Fruit fly (Drosophila melanogaster) whole organism, embryonic: ENCODE results near the gene CG8206.

Experiments used
- Awh ChIP-seq: fragments of 200-800 bp; sonication (Bioruptor generic); IDR thresholded peaks from 2 replicates; pipeline ENCODE4, ENCODE4 v1.3.6; 2022; ENCODE audit warnings: missing biosample characterization, missing genetic modification characterization
- CG10959 ChIP-seq: fragments of 200-800 bp; sonication (Bioruptor generic); IDR thresholded peaks from 2 replicates; pipeline ENCODE4 v1.3.6; 2022; ENCODE audit warnings: missing biosample characterization, missing genetic modification characterization
- CG12744 ChIP-seq: fragments of 200-800 bp; sonication (Bioruptor generic); optimal IDR thresholded peaks from 2 replicates; lab custom pipeline; 2016; ENCODE audit warnings: missing biosample characterization, missing genetic modification characterization
- CG12942 ChIP-seq: fragments of 200-800 bp; sonication (Bioruptor generic); optimal IDR thresholded peaks from 3 replicates; lab custom pipeline; 2016; ENCODE audit warnings: missing biosample characterization, missing genetic modification characterization
- CG13424 ChIP-seq: fragments of 200-800 bp; sonication (Bioruptor generic); optimal IDR thresholded peaks from 2 replicates; lab custom pipeline; 2019; ENCODE audit warnings: missing biosample characterization, mild to moderate bottlenecking, missing genetic modification characterization, moderate library complexity
- CG13894 ChIP-seq: fragments of 200-800 bp; sonication (Bioruptor generic); optimal IDR thresholded peaks from 3 replicates; lab custom pipeline; 2018; ENCODE audit warnings: missing biosample characterization, mild to moderate bottlenecking, missing genetic modification characterization, moderate library complexity
- CG15269 ChIP-seq: fragments of 200-800 bp; sonication (Bioruptor generic); optimal IDR thresholded peaks from 2 replicates; lab custom pipeline; 2018; ENCODE audit warnings: missing biosample characterization, mild to moderate bottlenecking, missing genetic modification characterization, moderate library complexity
- CG17186 ChIP-seq: fragments of 200-800 bp; sonication (Bioruptor generic); optimal IDR thresholded peaks from 3 replicates; lab custom pipeline; 2017; ENCODE audit warnings: missing biosample characterization, missing genetic modification reagents, missing genetic modification characterization
- CG2116 ChIP-seq: fragments of 200-800 bp; sonication (Bioruptor generic); optimal IDR thresholded peaks from 3 replicates; lab custom pipeline; 2018; ENCODE audit warnings: missing biosample characterization, mild to moderate bottlenecking, missing genetic modification characterization
- CG30020 ChIP-seq: fragments of 200-800 bp; optimal IDR thresholded peaks from 2 replicates; lab custom pipeline; 2019; ENCODE audit warnings: missing biosample characterization, mild to moderate bottlenecking, missing genetic modification characterization, moderate library complexity
- CG31365 ChIP-seq: fragments of 200-800 bp; sonication (Bioruptor generic); optimal IDR thresholded peaks from 2 replicates; lab custom pipeline; 2018; ENCODE audit warnings: missing biosample characterization, mild to moderate bottlenecking, missing genetic modification characterization
- CG32767 ChIP-seq: fragments of 200-800 bp; sonication (Bioruptor generic); IDR thresholded peaks from 2 replicates; pipeline ENCODE4 v1.3.6; 2022; ENCODE audit warnings: missing biosample characterization, missing genetic modification characterization
- CG9437 ChIP-seq: fragments of 200-800 bp; sonication (Bioruptor generic); optimal IDR thresholded peaks from 2 replicates; lab custom pipeline; 2018; ENCODE audit warnings: missing biosample characterization, mild to moderate bottlenecking, missing genetic modification characterization
- CG9797 ChIP-seq: fragments of 200-800 bp; sonication (Bioruptor generic); optimal IDR thresholded peaks from 3 replicates; lab custom pipeline; 2018; ENCODE audit warnings: missing biosample characterization, mild to moderate bottlenecking, missing genetic modification characterization
- CG9817 ChIP-seq: fragments of 200-800 bp; sonication (Bioruptor generic); optimal IDR thresholded peaks from 2 replicates; lab custom pipeline; 2018; ENCODE audit warnings: missing biosample characterization, mild to moderate bottlenecking, missing genetic modification characterization, moderate library complexity
- CG9876 ChIP-seq: fragments of 200-800 bp; sonication (Bioruptor generic); optimal IDR thresholded peaks from 2 replicates; lab custom pipeline; 2016; ENCODE audit warnings: missing biosample characterization, missing genetic modification characterization
- CG9932 ChIP-seq: fragments of 200-800 bp; sonication (Bioruptor generic); IDR thresholded peaks from 2 replicates; pipeline ENCODE4 v1.3.6; 2022; ENCODE audit warnings: missing biosample characterization, missing genetic modification characterization
- D19A ChIP-seq: fragments of 200-800 bp; optimal IDR thresholded peaks from 3 replicates; lab custom pipeline; 2019; ENCODE audit warnings: missing biosample characterization, mild to moderate bottlenecking, missing genetic modification characterization, moderate library complexity
- Dp ChIP-seq: fragments of 200-800 bp; sonication (Bioruptor generic); optimal IDR thresholded peaks from 2 replicates; lab custom pipeline; 2018; ENCODE audit warnings: missing biosample characterization, mild to moderate bottlenecking, missing genetic modification characterization, moderate library complexity
- E2f1 ChIP-seq: fragments of 200-800 bp; sonication (Bioruptor generic); IDR thresholded peaks from 2 replicates; pipeline ENCODE4 v1.3.6; 2022; ENCODE audit warnings: missing biosample characterization, missing genetic modification characterization
- E2f2 ChIP-seq: fragments of 200-800 bp; sonication (Bioruptor generic); IDR thresholded peaks from 2 replicates; pipeline ENCODE4 v1.3.6; 2022; ENCODE audit warnings: missing biosample characterization, missing genetic modification characterization
- Fer1 ChIP-seq: fragments of 200-800 bp; sonication (Bioruptor generic); optimal IDR thresholded peaks from 2 replicates; lab custom pipeline; 2017; ENCODE audit warnings: missing biosample characterization, mild to moderate bottlenecking, missing genetic modification characterization
- Fer3 ChIP-seq: fragments of 200-800 bp; sonication (Bioruptor generic); optimal IDR thresholded peaks from 2 replicates; lab custom pipeline; 2018; ENCODE audit warnings: missing biosample characterization, mild to moderate bottlenecking, missing genetic modification characterization, moderate library complexity
- GATAe ChIP-seq: fragments of 200-800 bp; sonication (Bioruptor generic); conservative IDR thresholded peaks from 2 replicates; pipeline ENCODE4 v1.3.6; 2022; ENCODE audit warnings: missing biosample characterization, missing genetic modification characterization
- Hand ChIP-seq: fragments of 200-800 bp; sonication (Bioruptor generic); optimal IDR thresholded peaks from 2 replicates; lab custom pipeline; 2017; ENCODE audit warnings: mild to moderate bottlenecking, missing biosample characterization, missing genetic modification reagents, missing genetic modification characterization
- Mrtf ChIP-seq: fragments of 200-800 bp; sonication (Bioruptor generic); IDR thresholded peaks from 3 replicates; pipeline ENCODE4 v1.3.6; 2022; ENCODE audit warnings: missing biosample characterization, missing genetic modification characterization
- Myb ChIP-seq: fragments of 200-800 bp; sonication (Bioruptor generic); optimal IDR thresholded peaks from 2 replicates; lab custom pipeline; 2016; ENCODE audit warnings: missing biosample characterization, missing genetic modification characterization
- Xbp1 ChIP-seq: fragments of 200-800 bp; sonication (Bioruptor generic); optimal IDR thresholded peaks from 3 replicates; lab custom pipeline; 2016; ENCODE audit warnings: missing biosample characterization, mild to moderate bottlenecking, missing genetic modification characterization
- ab ChIP-seq: fragments of 200-800 bp; sonication (Bioruptor generic); optimal IDR thresholded peaks from 2 replicates; lab custom pipeline; 2016; ENCODE audit warnings: missing biosample characterization, missing genetic modification characterization
- abd-A ChIP-seq: fragments of 200-800 bp; sonication (Bioruptor generic); optimal IDR thresholded peaks from 3 replicates; lab custom pipeline; 2019; ENCODE audit warnings: missing biosample characterization, mild to moderate bottlenecking, missing genetic modification characterization, moderate library complexity
- bcd ChIP-seq: fragments of 200-800 bp; sonication (Bioruptor generic); optimal IDR thresholded peaks from 2 replicates; lab custom pipeline; 2017; ENCODE audit warnings: missing biosample characterization, mild to moderate bottlenecking, missing genetic modification characterization
- bowl ChIP-seq: fragments of 200-800 bp; sonication (Bioruptor generic); IDR thresholded peaks from 2 replicates; pipeline ENCODE4 v1.3.6; 2022; ENCODE audit warnings: missing biosample characterization, missing genetic modification characterization
- cad ChIP-seq: fragments of >200 bp; optimal IDR thresholded peaks from 2 replicates; lab custom pipeline; 2017; ENCODE audit warnings: missing biosample characterization, missing genetic modification characterization
- cato ChIP-seq: fragments of 200-800 bp; sonication (Bioruptor generic); optimal IDR thresholded peaks from 2 replicates; lab custom pipeline; 2016; ENCODE audit warnings: missing biosample characterization, missing genetic modification characterization, borderline replicate concordance
- exex ChIP-seq: fragments of 200-800 bp; sonication (Bioruptor generic); optimal IDR thresholded peaks from 4 replicates; lab custom pipeline; 2018; ENCODE audit warnings: missing biosample characterization, mild to moderate bottlenecking, missing genetic modification characterization, moderate library complexity
- gce ChIP-seq: fragments of 200-800 bp; sonication (Bioruptor generic); IDR thresholded peaks from 3 replicates; pipeline ENCODE4 v1.3.6; 2022; ENCODE audit warnings: missing biosample characterization, missing genetic modification characterization
- gfzf ChIP-seq: fragments of 200-800 bp; sonication (Bioruptor generic); optimal IDR thresholded peaks from 2 replicates; lab custom pipeline; 2016; ENCODE audit warnings: missing biosample characterization, mild to moderate bottlenecking, missing genetic modification characterization, moderate library complexity
- gsb-n ChIP-seq: fragments of 200-800 bp; sonication (Bioruptor generic); optimal IDR thresholded peaks from 3 replicates; lab custom pipeline; 2018; ENCODE audit warnings: missing biosample characterization, mild to moderate bottlenecking, missing genetic modification characterization
- hb ChIP-seq: fragments of 200-800 bp; sonication (Bioruptor generic); IDR thresholded peaks from 3 replicates; pipeline ENCODE4 v1.3.6; 2022; ENCODE audit warnings: missing biosample characterization, missing genetic modification characterization; ENCODE audit not compliant: partially characterized antibody
- pfk ChIP-seq: fragments of 200-800 bp; sonication (Bioruptor generic); optimal IDR thresholded peaks from 2 replicates; lab custom pipeline; 2018; ENCODE audit warnings: missing biosample characterization, mild to moderate bottlenecking, missing genetic modification characterization, moderate library complexity
- pzg ChIP-seq: fragments of 200-800 bp; sonication (Bioruptor generic); optimal IDR thresholded peaks from 3 replicates; lab custom pipeline; 2018; ENCODE audit warnings: missing biosample characterization, mild to moderate bottlenecking, missing genetic modification characterization, moderate library complexity
- sd ChIP-seq: fragments of 200-800 bp; sonication (Bioruptor generic); optimal IDR thresholded peaks from 3 replicates; lab custom pipeline; 2018; ENCODE audit warnings: missing biosample characterization, mild to moderate bottlenecking, missing genetic modification characterization, moderate library complexity
- sim ChIP-seq: fragments of 200-800 bp; sonication (Bioruptor generic); IDR thresholded peaks from 2 replicates; pipeline ENCODE4 v1.3.6; 2022; ENCODE audit warnings: missing biosample characterization, missing genetic modification characterization
- stc ChIP-seq: fragments of 200-800 bp; sonication (Bioruptor generic); IDR thresholded peaks from 2 replicates; pipeline ENCODE4 v1.3.6; 2022; ENCODE audit warnings: missing biosample characterization, missing genetic modification characterization
- toy ChIP-seq: fragments of 200-800 bp; sonication (Bioruptor generic); IDR thresholded peaks from 2 replicates; pipeline ENCODE4 v1.3.6; 2022; ENCODE audit warnings: missing biosample characterization, missing genetic modification characterization
- usp ChIP-seq: fragments of >200 bp; optimal IDR thresholded peaks from 2 replicates; lab custom pipeline; 2017; ENCODE audit warnings: missing biosample characterization, missing genetic modification characterization
- vvl ChIP-seq: fragments of 200-800 bp; sonication (Bioruptor generic); IDR thresholded peaks from 2 replicates; pipeline ENCODE4 v1.3.6; 2022; ENCODE audit warnings: missing biosample characterization, missing genetic modification characterization
- wdn ChIP-seq: fragments of 200-800 bp; sonication (Bioruptor generic); IDR thresholded peaks from 2 replicates; pipeline ENCODE4 v1.3.6; 2022; ENCODE audit warnings: missing biosample characterization, missing genetic modification characterization
- zfh2 ChIP-seq: fragments of 200-800 bp; sonication (Bioruptor generic); optimal IDR thresholded peaks from 2 replicates; lab custom pipeline; 2016; ENCODE audit warnings: missing biosample characterization, missing genetic modification characterization

CG8206 gene

DNA sequence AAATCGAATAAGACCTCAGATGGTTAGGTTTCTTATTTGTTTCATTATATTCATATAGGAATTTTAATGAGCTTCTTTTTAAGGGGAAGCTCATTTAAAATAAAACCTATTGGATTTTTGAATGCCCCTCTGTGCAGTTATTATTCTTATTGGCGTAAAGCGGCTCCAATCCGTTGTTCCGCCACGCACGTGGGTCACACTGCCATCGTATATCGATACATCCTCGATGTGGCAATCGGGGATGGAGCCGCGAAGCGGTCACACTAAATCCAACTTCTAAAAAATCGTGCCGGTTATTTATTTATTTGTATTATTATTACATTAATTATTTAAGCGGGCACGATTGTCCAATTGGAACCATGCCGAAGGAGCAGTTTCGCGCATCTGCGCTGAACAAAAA is 23.7 kb downstream of the CG8206 start, which contains the start of gene Polr3A (continued):
- TF ChIP-seq bowl (GFP tag; lab: Robert Waterston, UW) (no peak), abd-A (tag; lab: Kevin White, UChicago) (no peak), hb (GFP tag; lab: Robert Waterston, UW) (no peak), toy (GFP tag; lab: Robert Waterston, UW) (no peak), CG2116 (peak; percentile 49), zfh2 (GFP tag; lab: Kevin White, UChicago) (no peak), CG10959 (GFP tag; lab: Robert Waterston, UW) (no peak), Mrtf (GFP tag; lab: Robert Waterston, UW) (no peak), Myb (GFP tag; lab: Kevin White, UChicago) (peak; percentile 15), CG17186 (peak; percentile 74), CG12744 (GFP tag; lab: Kevin White, UChicago) (no peak), sd (no peak), CG13424 (tag; lab: Kevin White, UChicago) (no peak), CG9876 (GFP tag; lab: Kevin White, UChicago) (no peak), CG31365 (no peak)

DNA sequence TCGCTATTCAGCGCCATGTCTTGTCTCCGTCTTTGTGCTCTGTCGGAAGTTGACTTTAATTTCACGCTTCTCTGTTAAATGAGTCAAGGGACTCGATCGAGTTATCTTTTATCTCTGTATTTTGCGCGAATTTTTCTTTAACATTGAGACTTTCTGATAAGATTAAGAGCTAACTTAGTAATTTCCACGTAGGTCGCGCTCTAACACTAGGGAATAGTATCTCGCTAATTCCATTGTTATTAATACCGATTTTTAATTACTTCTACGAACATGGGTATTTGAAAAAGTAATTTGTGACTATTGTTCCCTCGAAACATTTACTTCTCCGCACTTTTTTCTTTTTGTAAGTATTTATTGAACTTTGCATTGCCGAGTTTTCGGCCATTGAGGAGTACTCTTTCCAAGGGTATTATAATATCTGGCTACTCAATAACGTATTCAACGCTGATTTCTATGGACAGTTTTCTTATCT is 27.4 kb downstream of the CG8206 start, which contains the start of gene CG8952:
Gene CG8952 (minus strand): TSS at position 51 of the 472 bp plus-strand sequence.
- no peak for TF ChIP-seq stc (GFP tag; lab: Robert Waterston, UW)
- TF ChIP-seq cad (GFP tag; lab: Kevin White, UChicago), result no peak
- peak; percentile 89 for TF ChIP-seq exex (tag; lab: Kevin White, UChicago)
- no peak for TF ChIP-seq bcd
- TF ChIP-seq vvl, result no peak
- TF ChIP-seq Hand, result no peak
- TF ChIP-seq Fer1 (GFP tag; lab: Kevin White, UChicago), result no peak
- no peak for TF ChIP-seq CG32767 (GFP tag; lab: Robert Waterston, UW)

DNA sequence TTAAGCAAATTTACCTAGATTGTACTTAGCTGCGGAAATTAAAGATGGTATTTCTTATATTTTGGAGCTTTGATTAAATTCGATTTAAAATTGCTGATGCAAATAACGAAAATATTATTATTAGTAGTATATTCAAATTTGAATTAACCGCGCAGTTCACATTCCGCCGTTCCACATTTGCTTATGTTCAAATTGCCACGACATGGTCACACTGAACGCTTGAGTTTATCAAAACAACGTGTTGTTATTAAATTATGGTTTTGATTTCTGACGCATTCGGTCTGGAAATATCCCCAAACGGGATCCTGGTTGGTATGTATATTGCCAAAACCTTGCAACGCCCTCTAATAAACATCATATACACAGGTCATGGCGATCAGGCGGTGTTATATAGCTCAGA is 30.4 kb downstream of the CG8206 start, which contains the start of gene CG33172:
Gene CG33172 (plus strand): TSS at position 208 of the 400 bp plus-strand sequence.
- TF ChIP-seq CG12942 (GFP tag; lab: Kevin White, UChicago) (no peak), ab (GFP tag; lab: Kevin White, UChicago) (no peak), Awh (no peak), CG9932 (no peak), gce (GFP tag; lab: Robert Waterston, UW) (no peak), E2f2 (GFP tag; lab: Robert Waterston, UW) (peak; percentile 86), cato (GFP tag; lab: Kevin White, UChicago) (no peak), sim (GFP tag; lab: Robert Waterston, UW) (no peak), CG9797 (GFP tag; lab: Kevin White, UChicago) (peak; percentile 56), Fer3 (tag; lab: Kevin White, UChicago) (no peak), CG9437 (no peak), usp (GFP tag; lab: Kevin White, UChicago) (no peak), D19A (tag; lab: Kevin White, UChicago) (no peak), GATAe (GFP tag; lab: Robert Waterston, UW) (no peak), CG13894 (no peak), wdn (GFP tag; lab: Robert Waterston, UW) (no peak), E2f1 (GFP tag; lab: Robert Waterston, UW) (no peak), CG9817 (tag; lab: Kevin White, UChicago) (no peak), CG30020 (tag; lab: Kevin White, UChicago) (peak; percentile 59), Xbp1 (GFP tag; lab: Kevin White, UChicago) (no peak), Dp (GFP tag; lab: Kevin White, UChicago) (peak; percentile 77), CG15269 (tag; lab: Kevin White, UChicago) (no peak), pfk (GFP tag; lab: Kevin White, UChicago) (peak; percentile 93), gsb-n (tag; lab: Kevin White, UChicago) (no peak), gfzf (GFP tag; lab: Kevin White, UChicago) (peak; percentile 52), pzg (GFP tag; lab: Kevin White, UChicago) (peak; percentile 33)
